Fruit fly (Drosophila melanogaster): ENCODE measurements around the gene CG7497.

Gene CG7497

dm6 chr3L:17667642-17668362 lies 34.6 kb downstream of the CG7497 start:
- no peak for TF ChIP-seq sage (GFP tag; optimal IDR thresholded peaks at IDR 0.05)
- TF ChIP-seq tai (GFP tag; optimal IDR thresholded peaks at IDR 0.05): no peak
- TF ChIP-seq CrebA (GFP tag; optimal IDR thresholded peaks at IDR 0.05; ENCODE audit: borderline replicate concordance): no peak
- TF ChIP-seq Dif (GFP tag; optimal IDR thresholded peaks at IDR 0.05; ENCODE audit: partially characterized antibody): no peak
- TF ChIP-seq GATAd (GFP tag; optimal IDR thresholded peaks at IDR 0.05): no peak
- TF ChIP-seq Jra (GFP tag; optimal IDR thresholded peaks at IDR 0.05): no peak
- TF ChIP-seq dmrt93B (GFP tag; optimal IDR thresholded peaks at IDR 0.05): no peak
- no peak for TF ChIP-seq Myc (optimal IDR thresholded peaks at IDR 0.05)
- TF ChIP-seq CG9705 (GFP tag; optimal IDR thresholded peaks at IDR 0.05): no peak
- no peak for TF ChIP-seq HLH106 (tag; optimal IDR thresholded peaks at IDR 0.05)
- no peak for TF ChIP-seq Hr78 (GFP tag; optimal IDR thresholded peaks at IDR 0.05)
- TF ChIP-seq CG32264 (GFP tag; optimal IDR thresholded peaks at IDR 0.05): no peak
- TF ChIP-seq h (GFP tag; optimal IDR thresholded peaks at IDR 0.05): no peak
- no peak for TF ChIP-seq Rel (GFP tag; optimal IDR thresholded peaks at IDR 0.05)
- no peak for TF ChIP-seq Rel (tag; optimal IDR thresholded peaks at IDR 0.05)
- TF ChIP-seq ey (GFP tag; optimal IDR thresholded peaks at IDR 0.05): no peak
- peak in 1 of 2 experiments; percentile 15 for TF ChIP-seq foxo (GFP tag; optimal IDR thresholded peaks at IDR 0.05)
- TF ChIP-seq fru (GFP tag; optimal IDR thresholded peaks at IDR 0.05): peak; percentile 22
- TF ChIP-seq psq (GFP tag; optimal IDR thresholded peaks at IDR 0.05): peak; percentile 93
- TF ChIP-seq lola (GFP tag; optimal IDR thresholded peaks at IDR 0.05): no peak
- TF ChIP-seq Hr83 (GFP tag; optimal IDR thresholded peaks at IDR 0.05; ENCODE audit: poor library complexity, severe bottlenecking): no peak
- TF ChIP-seq dsf (GFP tag; optimal IDR thresholded peaks at IDR 0.05; ENCODE audit: borderline replicate concordance): no peak

- TF ChIP-seq Rel (GFP tag; optimal IDR thresholded peaks at IDR 0.05) (no peak), Rel (tag; optimal IDR thresholded peaks at IDR 0.05) (no peak), jim (GFP tag; optimal IDR thresholded peaks at IDR 0.05) (peak; percentile 62), CrebA (GFP tag; optimal IDR thresholded peaks at IDR 0.05; ENCODE audit: borderline replicate concordance) (no peak), fru (GFP tag; optimal IDR thresholded peaks at IDR 0.05) (no peak), foxo (GFP tag; optimal IDR thresholded peaks at IDR 0.05) (no peak), Hr83 (GFP tag; optimal IDR thresholded peaks at IDR 0.05; ENCODE audit: poor library complexity, severe bottlenecking) (no peak), Abd-B (GFP tag; optimal IDR thresholded peaks at IDR 0.05) (peak; percentile 29), sv (GFP tag; optimal IDR thresholded peaks at IDR 0.05) (no peak)
Measured at dm6 chr3L:17668386-17668944, 35.2 kb downstream of the CG7497 start.

dm6 chr3L:17668945-17669779 lies 35.9 kb downstream of the CG7497 start, which contains the start of gene Crtc:
Crtc (minus strand) TSS chr3L:17669234.
- TF ChIP-seq h (GFP tag; optimal IDR thresholded peaks at IDR 0.05) (peak; percentile 17), dsf (GFP tag; optimal IDR thresholded peaks at IDR 0.05; ENCODE audit: borderline replicate concordance) (no peak), Hr78 (GFP tag; optimal IDR thresholded peaks at IDR 0.05) (no peak), Myc (optimal IDR thresholded peaks at IDR 0.05) (peak; percentile 70), Mio (GFP tag; optimal IDR thresholded peaks at IDR 0.05) (no peak), brk (GFP tag; optimal IDR thresholded peaks at IDR 0.05) (no peak), Abd-B (GFP tag; optimal IDR thresholded peaks at IDR 0.05) (no peak), CrebA (GFP tag; optimal IDR thresholded peaks at IDR 0.05; ENCODE audit: borderline replicate concordance) (no peak), Jra (GFP tag; optimal IDR thresholded peaks at IDR 0.05) (no peak), dl (GFP tag; optimal IDR thresholded peaks at IDR 0.05; ENCODE audit: insufficient read depth in 1 of 2, partially characterized antibody in 2 of 2) (no peak), tai (GFP tag; optimal IDR thresholded peaks at IDR 0.05) (no peak), Dfd (GFP tag; optimal IDR thresholded peaks at IDR 0.05) (no peak), fru (GFP tag; optimal IDR thresholded peaks at IDR 0.05) (peak; percentile 47), ey (GFP tag; optimal IDR thresholded peaks at IDR 0.05) (no peak), pan (optimal IDR thresholded peaks at IDR 0.05) (no peak), woc (GFP tag; optimal IDR thresholded peaks at IDR 0.05) (peak; percentile 25), foxo (GFP tag; optimal IDR thresholded peaks at IDR 0.05) (peak in 1 of 2 experiments; percentile 43), dmrt93B (GFP tag; optimal IDR thresholded peaks at IDR 0.05) (no peak), Sp1 (GFP tag; optimal IDR thresholded peaks at IDR 0.05) (peak; percentile 39), lola (GFP tag; optimal IDR thresholded peaks at IDR 0.05) (no peak), HLH106 (tag; optimal IDR thresholded peaks at IDR 0.05) (peak; percentile 46), Rel (GFP tag; optimal IDR thresholded peaks at IDR 0.05) (no peak), Rel (tag; optimal IDR thresholded peaks at IDR 0.05) (peak; percentile 95), Hnf4 (GFP tag; optimal IDR thresholded peaks at IDR 0.05) (no peak), jim (GFP tag; optimal IDR thresholded peaks at IDR 0.05) (no peak), psq (GFP tag; optimal IDR thresholded peaks at IDR 0.05) (peak; percentile 69), sv (GFP tag; optimal IDR thresholded peaks at IDR 0.05) (no peak), OdsH (GFP tag; optimal IDR thresholded peaks at IDR 0.05) (no peak)

All from whole organism, wandering third instar larva.